Fruit fly (Drosophila melanogaster): Measurements from ENCODE around the gene CG7968.

dm6 chr2L:13893439-13893838, 44.2 kb downstream of the CG7968 start:
- no peak for TF ChIP-seq CG8478 (optimal IDR thresholded peaks at IDR 0.05)
- TF ChIP-seq usp (GFP tag; optimal IDR thresholded peaks at IDR 0.05), result no peak
- no peak for TF ChIP-seq pan (optimal IDR thresholded peaks at IDR 0.05)
- TF ChIP-seq psq (optimal IDR thresholded peaks at IDR 0.05), result no peak
- no peak for TF ChIP-seq Dll (optimal IDR thresholded peaks at IDR 0.05)
- TF ChIP-seq EcR (GFP tag; optimal IDR thresholded peaks at IDR 0.05), result no peak

Measured in whole organism.